Worm (Caenorhabditis elegans): Measurements from ENCODE around the gene Y43F8B.20.

Gene Y43F8B.20

ce11 chrV:19513552-19513951 lies 36.0 kb downstream of the Y43F8B.20 start, which contains the start of gene phy-4:
TSS of gene phy-4 (minus strand) at chrV:19513652.
- no peak for TF ChIP-seq pqm-1 (tag; optimal IDR thresholded peaks at IDR 0.05)

- TF ChIP-seq unc-39 (tag; optimal IDR thresholded peaks at IDR 0.05), result no peak
- TF ChIP-seq elt-2 (tag; optimal IDR thresholded peaks at IDR 0.05), result no peak
- TF ChIP-seq snpc-4 (tag; optimal IDR thresholded peaks at IDR 0.05), result no peak
- no peak for TF ChIP-seq aly-2 (tag; optimal IDR thresholded peaks at IDR 0.05)
- no peak for TF ChIP-seq jun-1 (tag; optimal IDR thresholded peaks at IDR 0.05)
- TF ChIP-seq egl-5 (tag; optimal IDR thresholded peaks at IDR 0.05), result no peak
- no peak for TF ChIP-seq ceh-28 (tag; optimal IDR thresholded peaks at IDR 0.05)
- TF ChIP-seq fkh-10 (GFP tag; optimal IDR thresholded peaks at IDR 0.05), result no peak
- no peak for TF ChIP-seq ztf-11 (tag; optimal IDR thresholded peaks at IDR 0.05)
- no peak for TF ChIP-seq unc-62 (GFP tag; optimal IDR thresholded peaks at IDR 0.05)
- no peak for TF ChIP-seq elt-1 (tag; optimal IDR thresholded peaks at IDR 0.05)
- no peak for TF ChIP-seq egl-27 (tag; optimal IDR thresholded peaks at IDR 0.05)
- no peak for TF ChIP-seq R02D3.7 (tag; optimal IDR thresholded peaks at IDR 0.05)
These were observed 37.2 kb downstream of the Y43F8B.20 start, which contains the start of gene Y43F8B.19 for ce11 chrV:19512260-19512947. TSS of gene Y43F8B.19 (minus strand) at chrV:19512310.

ce11 chrV:19510925-19511324 lies 38.7 kb downstream of the Y43F8B.20 start:
- no peak for TF ChIP-seq egl-27 (tag; optimal IDR thresholded peaks at IDR 0.05)
- no peak for TF ChIP-seq nhr-43 (tag; optimal IDR thresholded peaks at IDR 0.05; ENCODE audit: poor library complexity, severe bottlenecking)
- no peak for TF ChIP-seq snpc-4 (tag; optimal IDR thresholded peaks at IDR 0.05)
- TF ChIP-seq ceh-16 (tag; optimal IDR thresholded peaks at IDR 0.05), result no peak
- no peak for TF ChIP-seq nfya-1 (tag; optimal IDR thresholded peaks at IDR 0.05; ENCODE audit: insufficient read depth)
- no peak for TF ChIP-seq elt-2 (tag; optimal IDR thresholded peaks at IDR 0.05)
- no peak for TF ChIP-seq elt-1 (tag; optimal IDR thresholded peaks at IDR 0.05)
- TF ChIP-seq nhr-28 (tag; optimal IDR thresholded peaks at IDR 0.05), result no peak
- TF ChIP-seq lsy-12 (tag; optimal IDR thresholded peaks at IDR 0.05), result no peak
- no peak for TF ChIP-seq ztf-11 (tag; optimal IDR thresholded peaks at IDR 0.05)
- TF ChIP-seq nhr-25 (tag; optimal IDR thresholded peaks at IDR 0.05), result no peak
- no peak for TF ChIP-seq lin-39 (tag; optimal IDR thresholded peaks at IDR 0.05)
- no peak for TF ChIP-seq egl-5 (tag; optimal IDR thresholded peaks at IDR 0.05)
- TF ChIP-seq fkh-10 (GFP tag; optimal IDR thresholded peaks at IDR 0.05), result no peak
- no peak for TF ChIP-seq mml-1 (tag; optimal IDR thresholded peaks at IDR 0.05)
- no peak for TF ChIP-seq tbx-2 (tag; optimal IDR thresholded peaks at IDR 0.05)
- no peak for TF ChIP-seq eor-1 (tag; optimal IDR thresholded peaks at IDR 0.05)
- TF ChIP-seq nhr-77 (tag; optimal IDR thresholded peaks at IDR 0.05), result no peak

- TF ChIP-seq nhr-43 (tag; optimal IDR thresholded peaks at IDR 0.05; ENCODE audit: poor library complexity, severe bottlenecking), result no peak
- no peak for TF ChIP-seq R02D3.7 (tag; optimal IDR thresholded peaks at IDR 0.05)
- TF ChIP-seq pha-4 (tag; optimal IDR thresholded peaks at IDR 0.05), result no peak
- no peak for TF ChIP-seq pqm-1 (tag; optimal IDR thresholded peaks at IDR 0.05)
- TF ChIP-seq jun-1 (tag; optimal IDR thresholded peaks at IDR 0.05), result no peak
- no peak for TF ChIP-seq ztf-11 (tag; optimal IDR thresholded peaks at IDR 0.05)
- no peak for TF ChIP-seq ceh-82 (tag; optimal IDR thresholded peaks at IDR 0.05)
These were observed 39.2 kb downstream of the Y43F8B.20 start for ce11 chrV:19510352-19510751.

ce11 chrV:19509061-19509460 lies 40.5 kb downstream of the Y43F8B.20 start:
- no peak for TF ChIP-seq elt-2 (tag; optimal IDR thresholded peaks at IDR 0.05)
- TF ChIP-seq eor-1 (tag; optimal IDR thresholded peaks at IDR 0.05), result no peak
- no peak for TF ChIP-seq elt-3 (tag; optimal IDR thresholded peaks at IDR 0.05)
- no peak for TF ChIP-seq zag-1 (tag; optimal IDR thresholded peaks at IDR 0.05)
- TF ChIP-seq nhr-43 (tag; optimal IDR thresholded peaks at IDR 0.05; ENCODE audit: poor library complexity, severe bottlenecking), result no peak
- TF ChIP-seq daf-12 (tag; optimal IDR thresholded peaks at IDR 0.05), result no peak
- no peak for TF ChIP-seq tbx-2 (tag; optimal IDR thresholded peaks at IDR 0.05)
- no peak for TF ChIP-seq ceh-9 (tag; optimal IDR thresholded peaks at IDR 0.05)
- TF ChIP-seq nhr-67 (tag; optimal IDR thresholded peaks at IDR 0.05), result no peak
- TF ChIP-seq fkh-10 (GFP tag; optimal IDR thresholded peaks at IDR 0.05), result no peak
- TF ChIP-seq pha-4 (tag; optimal IDR thresholded peaks at IDR 0.05), result no peak
- no peak for TF ChIP-seq sea-2 (GFP tag; optimal IDR thresholded peaks at IDR 0.05)
- no peak for TF ChIP-seq snpc-4 (tag; optimal IDR thresholded peaks at IDR 0.05)
- no peak for TF ChIP-seq ZK546.5 (tag; optimal IDR thresholded peaks at IDR 0.05)
- TF ChIP-seq nhr-77 (tag; optimal IDR thresholded peaks at IDR 0.05), result no peak

Data from whole organism, L3 larva.